Worm (Caenorhabditis elegans): Measurements from ENCODE around the gene mrp-7.

mrp-7 gene

DNA sequence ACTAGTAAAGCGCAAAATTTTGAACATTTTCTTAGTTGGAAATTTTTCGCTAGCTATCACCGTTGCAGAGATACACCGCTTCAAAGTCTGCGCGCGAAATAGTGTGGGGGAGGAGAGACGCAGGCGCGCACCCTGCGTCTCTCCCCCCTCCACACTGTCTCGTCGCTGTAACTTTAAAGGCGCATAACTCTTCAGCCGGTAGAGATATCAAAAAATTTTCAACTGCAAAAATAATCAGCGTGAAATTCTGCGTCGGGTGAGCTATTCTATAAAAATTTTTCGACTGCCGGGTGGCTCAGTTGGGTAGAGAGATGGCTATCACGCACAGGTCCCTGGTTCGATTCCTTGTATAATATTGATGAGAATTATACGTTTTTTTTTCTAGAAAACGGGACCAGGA is 45.1 kb upstream of the mrp-7 start (continued):
- no peak for TF ChIP-seq snpc-1.1 (tag; optimal IDR thresholded peaks at IDR 0.05; ENCODE audit: insufficient read depth)
- TF ChIP-seq rcor-1 (GFP tag; IDR thresholded peaks at IDR 0.05) = no peak
- TF ChIP-seq lin-54 (GFP tag; optimal IDR thresholded peaks at IDR 0.05) = no peak
- no peak for TF ChIP-seq ztf-22 (GFP tag; optimal IDR thresholded peaks at IDR 0.05)
- TF ChIP-seq sdz-38 (tag; optimal IDR thresholded peaks at IDR 0.05) = no peak
- no peak for TF ChIP-seq ccch-3 (GFP tag; optimal IDR thresholded peaks at IDR 0.05)
- TF ChIP-seq pbrm-1 (GFP tag; IDR thresholded peaks at IDR 0.05) = no peak
- TF ChIP-seq F49E8.2 (tag; optimal IDR thresholded peaks at IDR 0.05; ENCODE audit: insufficient read depth) = no peak
- no peak for TF ChIP-seq attf-6 (GFP tag; IDR thresholded peaks at IDR 0.05)
- no peak for TF ChIP-seq egrh-3 (GFP tag; IDR thresholded peaks at IDR 0.05)
- TF ChIP-seq K12H6.12 (tag; optimal IDR thresholded peaks at IDR 0.05) = no peak
- TF ChIP-seq akir-1 (GFP tag; optimal IDR thresholded peaks at IDR 0.05) = no peak
- TF ChIP-seq nhr-27 (tag; optimal IDR thresholded peaks at IDR 0.05) = no peak
- no peak for TF ChIP-seq F37B4.10 (GFP tag; IDR thresholded peaks at IDR 0.05)
- 0 out of 2 replicates have a peak, but pooled peaks have one; percentile 23 for TF ChIP-seq C17E4.6 (GFP tag; IDR thresholded peaks at IDR 0.05)
- no peak for TF ChIP-seq athp-1 (tag; optimal IDR thresholded peaks at IDR 0.05)
- TF ChIP-seq dpl-1 (GFP tag; optimal IDR thresholded peaks at IDR 0.05) = no peak
- no peak for TF ChIP-seq B0336.3 (GFP tag; IDR thresholded peaks at IDR 0.05)
- no peak for TF ChIP-seq ama-1 (optimal IDR thresholded peaks at IDR 0.05)
- no peak for TF ChIP-seq ama-1 (GFP tag; optimal IDR thresholded peaks at IDR 0.05)
- TF ChIP-seq T26A5.8 (tag; optimal IDR thresholded peaks at IDR 0.05) = no peak
- no peak for TF ChIP-seq Y79H2A.3 (GFP tag; conservative IDR thresholded peaks at IDR 0.05)
- TF ChIP-seq K11D2.4 (GFP tag; IDR thresholded peaks at IDR 0.05) = no peak
- no peak for TF ChIP-seq Y95B8A.8 (GFP tag; IDR thresholded peaks at IDR 0.05)
- TF ChIP-seq attf-5 (GFP tag; optimal IDR thresholded peaks at IDR 0.05) = no peak
- no peak for TF ChIP-seq Y56A3A.18 (GFP tag; IDR thresholded peaks at IDR 0.05)
- no peak for TF ChIP-seq chd-7 (tag; optimal IDR thresholded peaks at IDR 0.05)
- no peak for TF ChIP-seq ceh-27 (GFP tag; optimal IDR thresholded peaks at IDR 0.05)
- no peak for TF ChIP-seq ceh-100 (GFP tag; IDR thresholded peaks at IDR 0.05)
- no peak for TF ChIP-seq Y67H2A.10 (GFP tag; conservative IDR thresholded peaks at IDR 0.05)
- no peak for TF ChIP-seq lag-1 (GFP tag; IDR thresholded peaks at IDR 0.05)
- no peak for TF ChIP-seq rec-8 (tag; optimal IDR thresholded peaks at IDR 0.05)
- 0 out of 2 replicates have a peak, but pooled peaks have one; percentile 58 for TF ChIP-seq nfya-2 (GFP tag; IDR thresholded peaks at IDR 0.05)
- no peak for TF ChIP-seq him-1 (tag; optimal IDR thresholded peaks at IDR 0.05)
- no peak for TF ChIP-seq attf-3 (GFP tag; conservative IDR thresholded peaks at IDR 0.05)
- 0 out of 2 replicates have a peak, but pooled peaks have one; percentile 44 for TF ChIP-seq ztf-28 (GFP tag; IDR thresholded peaks at IDR 0.05)
- no peak for TF ChIP-seq somi-1 (GFP tag; optimal IDR thresholded peaks at IDR 0.05)
- TF ChIP-seq unc-130 (GFP tag; optimal IDR thresholded peaks at IDR 0.05) = no peak
- no peak for TF ChIP-seq mxl-1 (tag; optimal IDR thresholded peaks at IDR 0.05)
- no peak for TF ChIP-seq F57C9.4 (tag; optimal IDR thresholded peaks at IDR 0.05)
- 0 out of 2 replicates have a peak, but pooled peaks have one; percentile 24 for TF ChIP-seq D2030.7 (GFP tag; IDR thresholded peaks at IDR 0.05)
- 0 out of 2 replicates have a peak, but pooled peaks have one; percentile 50 for TF ChIP-seq let-526 (GFP tag; IDR thresholded peaks at IDR 0.05)
- TF ChIP-seq nhr-90 (tag; optimal IDR thresholded peaks at IDR 0.05) = no peak
- no peak for TF ChIP-seq C06A6.2 (GFP tag; conservative IDR thresholded peaks at IDR 0.05)
- no peak for TF ChIP-seq F55B11.4 (tag; optimal IDR thresholded peaks at IDR 0.05; ENCODE audit: borderline replicate concordance, insufficient read depth)
- TF ChIP-seq rpc-1 (optimal IDR thresholded peaks at IDR 0.05) = no peak
- TF ChIP-seq rpc-1 (tag; optimal IDR thresholded peaks at IDR 0.05) = no peak
- TF ChIP-seq F23B12.7 (tag; optimal IDR thresholded peaks at IDR 0.05; ENCODE audit: insufficient read depth) = no peak
- no peak for TF ChIP-seq hrde-1 (tag; optimal IDR thresholded peaks at IDR 0.05; ENCODE audit: borderline replicate concordance)
- TF ChIP-seq aptf-3 (GFP tag; IDR thresholded peaks at IDR 0.05) = 0 out of 2 replicates have a peak, but pooled peaks have one; percentile 72
